Fruit fly (Drosophila melanogaster) whole organism, embryonic: ENCODE measurements around the gene CG31404.

Source experiments
- Bdp1 ChIP-seq: fragments of 200-800 bp; sonication (Bioruptor generic); optimal IDR thresholded peaks from 3 replicates; lab custom pipeline; 2016; ENCODE audit warnings: missing biosample characterization, missing genetic modification characterization
- CG10959 ChIP-seq: fragments of 200-800 bp; sonication (Bioruptor generic); IDR thresholded peaks from 2 replicates; pipeline ENCODE4 v1.3.6; 2022; ENCODE audit warnings: missing biosample characterization, missing genetic modification characterization
- CG10979 ChIP-seq: fragments of 200-800 bp; sonication (Bioruptor generic); optimal IDR thresholded peaks from 2 replicates; lab custom pipeline; 2018; ENCODE audit warnings: missing biosample characterization, mild to moderate bottlenecking, missing genetic modification characterization, moderate library complexity
- CG12155 ChIP-seq: fragments of 200-800 bp; sonication (Bioruptor generic); optimal IDR thresholded peaks from 3 replicates; lab custom pipeline; 2016; ENCODE audit warnings: missing biosample characterization, missing genetic modification characterization
- CG12659 ChIP-seq: fragments of 200-800 bp; sonication (Bioruptor generic); optimal IDR thresholded peaks from 3 replicates; lab custom pipeline; 2017; ENCODE audit warnings: mild to moderate bottlenecking, missing biosample characterization, missing genetic modification reagents, missing genetic modification characterization
- CG15011 ChIP-seq: fragments of 200-800 bp; sonication (Bioruptor generic); optimal IDR thresholded peaks from 3 replicates; lab custom pipeline; 2018; ENCODE audit warnings: missing biosample characterization, mild to moderate bottlenecking, missing genetic modification characterization
- CG15479 ChIP-seq: fragments of 200-800 bp; sonication (Bioruptor generic); optimal IDR thresholded peaks from 3 replicates; lab custom pipeline; 2019; ENCODE audit warnings: missing biosample characterization, mild to moderate bottlenecking, missing genetic modification characterization, moderate library complexity
- CG15514 ChIP-seq: fragments of 200-800 bp; sonication (Bioruptor generic); optimal IDR thresholded peaks from 3 replicates; lab custom pipeline; 2017; ENCODE audit warnings: missing biosample characterization, missing genetic modification characterization, mild to moderate bottlenecking, moderate library complexity, missing genetic modification reagents
- CG15696 ChIP-seq: fragments of 200-800 bp; sonication (Bioruptor generic); optimal IDR thresholded peaks from 2 replicates; lab custom pipeline; 2019; ENCODE audit warnings: missing biosample characterization, mild to moderate bottlenecking, missing genetic modification characterization, moderate library complexity
- CG2199 ChIP-seq: fragments of 200-800 bp; sonication (Bioruptor generic); IDR thresholded peaks from 3 replicates; pipeline ENCODE4 v1.3.6; 2022; ENCODE audit warnings: missing biosample characterization, missing genetic modification characterization
- CG2712 ChIP-seq: fragments of 200-800 bp; optimal IDR thresholded peaks from 3 replicates; lab custom pipeline; 2019; ENCODE audit warnings: missing biosample characterization, mild to moderate bottlenecking, missing genetic modification characterization, moderate library complexity
- CG30431 ChIP-seq: fragments of 200-800 bp; sonication (Bioruptor generic); optimal IDR thresholded peaks from 2 replicates; lab custom pipeline; 2017; ENCODE audit warnings: missing biosample characterization, missing genetic modification characterization
- CG31441 ChIP-seq: fragments of 200-800 bp; sonication (Bioruptor generic); IDR thresholded peaks from 2 replicates; pipeline ENCODE4 v1.3.6; 2022; ENCODE audit warnings: missing biosample characterization, missing genetic modification characterization
- CG43689 ChIP-seq: fragments of 200-800 bp; sonication (Bioruptor generic); IDR thresholded peaks from 2 replicates; pipeline ENCODE4 v1.3.6; 2022; ENCODE audit warnings: missing biosample characterization, missing genetic modification characterization
- CG4424 ChIP-seq: fragments of 200-800 bp; sonication (Bioruptor generic); optimal IDR thresholded peaks from 3 replicates; lab custom pipeline; 2016; ENCODE audit warnings: missing biosample characterization, missing genetic modification characterization
- CG6689 ChIP-seq: fragments of 200-800 bp; sonication (Bioruptor generic); IDR thresholded peaks from 2 replicates; pipeline ENCODE4 v1.3.6; 2022; ENCODE audit warnings: missing biosample characterization, missing genetic modification characterization
- CG6813 ChIP-seq: fragments of 200-800 bp; sonication (Bioruptor generic); optimal IDR thresholded peaks from 2 replicates; lab custom pipeline; 2017; ENCODE audit warnings: missing biosample characterization, missing genetic modification characterization, mild to moderate bottlenecking, moderate library complexity, missing genetic modification reagents
- CG7839 ChIP-seq: fragments of 200-800 bp; sonication (Bioruptor generic); optimal IDR thresholded peaks from 3 replicates; lab custom pipeline; 2018; ENCODE audit warnings: missing biosample characterization, mild to moderate bottlenecking, missing genetic modification characterization, moderate library complexity
- CG8281 ChIP-seq: fragments of 200-800 bp; sonication (Bioruptor generic); optimal IDR thresholded peaks from 2 replicates; lab custom pipeline; 2018; ENCODE audit warnings: missing biosample characterization, mild to moderate bottlenecking, missing genetic modification characterization, moderate library complexity
- CG8944 ChIP-seq: fragments of 200-800 bp; sonication (Bioruptor generic); optimal IDR thresholded peaks from 3 replicates; lab custom pipeline; 2016; ENCODE audit warnings: missing biosample characterization, missing genetic modification characterization
- CG9727 ChIP-seq: fragments of 200-800 bp; sonication (Bioruptor generic); optimal IDR thresholded peaks from 3 replicates; lab custom pipeline; 2017; ENCODE audit warnings: missing biosample characterization, mild to moderate bottlenecking, missing genetic modification characterization
- Chrac-16 ChIP-seq: fragments of 200-800 bp; sonication (Bioruptor generic); optimal IDR thresholded peaks from 3 replicates; lab custom pipeline; 2016; ENCODE audit warnings: missing biosample characterization, missing genetic modification characterization
- D ChIP-seq, 2 experiments: fragments of 200-800 bp in 1 of 2; fragments of >200 bp in 1 of 2; sonication (Bioruptor generic) in 1 of 2; optimal IDR thresholded peaks; 2 replicates in 1 of 2; 3 replicates in 1 of 2; lab custom pipeline; 2017; ENCODE audit warnings: mild to moderate bottlenecking in 1 of 2, missing biosample characterization in 1 of 2, missing genetic modification characterization in 1 of 2, missing genetic modification reagents in 1 of 2
- D19A ChIP-seq: fragments of 200-800 bp; optimal IDR thresholded peaks from 3 replicates; lab custom pipeline; 2019; ENCODE audit warnings: missing biosample characterization, mild to moderate bottlenecking, missing genetic modification characterization, moderate library complexity
- Dp ChIP-seq: fragments of 200-800 bp; sonication (Bioruptor generic); optimal IDR thresholded peaks from 2 replicates; lab custom pipeline; 2018; ENCODE audit warnings: missing biosample characterization, mild to moderate bottlenecking, missing genetic modification characterization, moderate library complexity
- Ets65A ChIP-seq: fragments of 200-800 bp; sonication (Bioruptor generic); peaks from one replicate; lab custom pipeline; 2016; ENCODE audit warnings: missing biosample characterization, missing genetic modification characterization
- Hey ChIP-seq: fragments of 200-800 bp; sonication (Bioruptor generic); optimal IDR thresholded peaks from 3 replicates; lab custom pipeline; 2018; ENCODE audit warnings: missing biosample characterization, mild to moderate bottlenecking, missing genetic modification characterization
- HmgD ChIP-seq: fragments of 200-800 bp; sonication (Bioruptor generic); optimal IDR thresholded peaks from 3 replicates; lab custom pipeline; 2016; ENCODE audit warnings: missing biosample characterization, missing genetic modification characterization
- HmgZ ChIP-seq: fragments of 200-800 bp; sonication (Bioruptor generic); optimal IDR thresholded peaks from 2 replicates; lab custom pipeline; 2018; ENCODE audit warnings: missing biosample characterization, mild to moderate bottlenecking, missing genetic modification characterization
- Hsf ChIP-seq: fragments of 200-800 bp; sonication (Bioruptor generic); optimal IDR thresholded peaks from 3 replicates; lab custom pipeline; 2016; ENCODE audit warnings: missing biosample characterization, missing genetic modification characterization
- Jarid2 ChIP-seq: fragments of 200-800 bp; sonication (Bioruptor generic); optimal IDR thresholded peaks from 3 replicates; lab custom pipeline; 2017; ENCODE audit warnings: mild to moderate bottlenecking, missing biosample characterization, missing genetic modification reagents, missing genetic modification characterization
- Kr ChIP-seq: fragments of 200-800 bp; sonication (Bioruptor generic); optimal IDR thresholded peaks from 2 replicates; lab custom pipeline; 2017; ENCODE audit warnings: missing biosample characterization, mild to moderate bottlenecking, missing genetic modification characterization
- Mad ChIP-seq: fragments of 200-800 bp; sonication (Bioruptor generic); optimal IDR thresholded peaks from 2 replicates; lab custom pipeline; 2016; ENCODE audit warnings: missing biosample characterization, missing genetic modification characterization
- Med ChIP-seq: fragments of 200-800 bp; sonication (Bioruptor generic); peaks from one replicate; lab custom pipeline; 2016; ENCODE audit warnings: missing biosample characterization, missing genetic modification characterization, mild to moderate bottlenecking, inconsistent platforms, moderate library complexity
- Nf-YA ChIP-seq: fragments of 200-800 bp; sonication (Bioruptor generic); IDR thresholded peaks from 2 replicates; pipeline ENCODE4 v1.3.6; 2022; ENCODE audit warnings: missing biosample characterization, missing genetic modification characterization
- Sry-δ ChIP-seq: fragments of 200-800 bp; sonication (Bioruptor generic); optimal IDR thresholded peaks from 2 replicates; lab custom pipeline; 2016; ENCODE audit warnings: missing biosample characterization, missing genetic modification characterization
- Xbp1 ChIP-seq: fragments of 200-800 bp; sonication (Bioruptor generic); optimal IDR thresholded peaks from 3 replicates; lab custom pipeline; 2016; ENCODE audit warnings: missing biosample characterization, mild to moderate bottlenecking, missing genetic modification characterization
- ara ChIP-seq: fragments of 200-800 bp; sonication (Bioruptor generic); IDR thresholded peaks from 2 replicates; pipeline ENCODE4 v1.3.6; 2022; ENCODE audit warnings: missing biosample characterization, missing genetic modification characterization
- crol ChIP-seq: fragments of 200-800 bp; sonication (Bioruptor generic); IDR thresholded peaks from 2 replicates; pipeline ENCODE4 v1.3.6; 2022; ENCODE audit warnings: missing biosample characterization, missing genetic modification characterization
- fd102C ChIP-seq: fragments of 200-800 bp; sonication (Bioruptor generic); optimal IDR thresholded peaks from 2 replicates; lab custom pipeline; 2018; ENCODE audit warnings: missing biosample characterization, mild to moderate bottlenecking, missing genetic modification characterization, moderate library complexity
- gcm ChIP-seq: fragments of 200-800 bp; sonication (Bioruptor generic); optimal IDR thresholded peaks from 2 replicates; lab custom pipeline; 2019; ENCODE audit warnings: missing biosample characterization, mild to moderate bottlenecking, missing genetic modification characterization, moderate library complexity
- knrl ChIP-seq: fragments of 200-800 bp; sonication (Bioruptor generic); IDR thresholded peaks from 3 replicates; pipeline ENCODE4 v1.3.6; 2022; ENCODE audit warnings: missing biosample characterization, missing genetic modification characterization; ENCODE audit not compliant: partially characterized antibody
- lab ChIP-seq: fragments of 200-800 bp; sonication (Bioruptor generic); optimal IDR thresholded peaks from 3 replicates; lab custom pipeline; 2017; ENCODE audit warnings: missing biosample characterization, missing genetic modification characterization, mild to moderate bottlenecking, moderate library complexity, missing genetic modification reagents
- lola ChIP-seq, 3 experiments: fragments of >200 bp in 2 of 3; fragments of 200-800 bp in 1 of 3; sonication (Bioruptor generic) in 1 of 3; optimal IDR thresholded peaks; 2 replicates each; lab custom pipeline; 2017 to 2019; ENCODE audit warnings: missing biosample characterization in 3 of 3, missing genetic modification characterization in 3 of 3, mild to moderate bottlenecking in 1 of 3, moderate library complexity in 1 of 3
- nom ChIP-seq: fragments of 200-800 bp; sonication (Bioruptor generic); optimal IDR thresholded peaks from 2 replicates; lab custom pipeline; 2017; ENCODE audit warnings: missing biosample characterization, missing genetic modification characterization, mild to moderate bottlenecking, moderate library complexity, missing genetic modification reagents
- ranshi ChIP-seq: fragments of 200-800 bp; sonication (Bioruptor generic); IDR thresholded peaks from 2 replicates; pipeline ENCODE4 v1.3.6; 2022; ENCODE audit warnings: missing biosample characterization, missing genetic modification characterization
- schlank ChIP-seq: fragments of 200-800 bp; sonication (Bioruptor generic); optimal IDR thresholded peaks from 2 replicates; lab custom pipeline; 2018; ENCODE audit warnings: missing biosample characterization, mild to moderate bottlenecking, missing genetic modification characterization
- slou ChIP-seq: fragments of 200-800 bp; sonication (Bioruptor generic); optimal IDR thresholded peaks from 3 replicates; lab custom pipeline; 2016; ENCODE audit warnings: missing biosample characterization, missing genetic modification characterization
- zf30C ChIP-seq: fragments of 200-800 bp; sonication (Bioruptor generic); optimal IDR thresholded peaks from 3 replicates; lab custom pipeline; 2018; ENCODE audit warnings: missing biosample characterization, mild to moderate bottlenecking, missing genetic modification characterization

Gene CG31404

dm6 chr3R:19339205-19339724 lies 36.6 kb downstream of the CG31404 start (continued):
- TF ChIP-seq CG15514 (GFP tag; lab: Kevin White, UChicago) (no peak), CG7839 (tag; lab: Kevin White, UChicago) (peak; percentile 26), HmgZ (tag; lab: Kevin White, UChicago) (no peak), schlank (tag; lab: Kevin White, UChicago) (no peak), lola (GFP tag; optimal IDR thresholded peaks at IDR 0.05; lab: Kevin White, UChicago) (peak in 1 of 3 experiments; percentile 73), CG30431 (peak; percentile 22), gcm (no peak), CG2199 (GFP tag; lab: Robert Waterston, UW) (no peak), Nf-YA (GFP tag; lab: Robert Waterston, UW) (no peak), Bdp1 (GFP tag; lab: Kevin White, UChicago) (no peak), CG8944 (GFP tag; lab: Kevin White, UChicago) (no peak), CG9727 (peak; percentile 78), nom (GFP tag; lab: Kevin White, UChicago) (no peak), CG15479 (GFP tag; lab: Kevin White, UChicago) (peak; percentile 96), Dp (GFP tag; lab: Kevin White, UChicago) (no peak), Sry-δ (GFP tag; lab: Kevin White, UChicago) (no peak), fd102C (GFP tag; lab: Kevin White, UChicago) (peak; percentile 99), Mad (GFP tag; lab: Kevin White, UChicago) (no peak), CG15696 (tag; lab: Kevin White, UChicago) (peak; percentile 91), CG10979 (peak; percentile 69), Jarid2 (GFP tag; lab: Kevin White, UChicago) (no peak), Med (GFP tag; lab: Kevin White, UChicago) (no peak), CG12155 (GFP tag; lab: Kevin White, UChicago) (peak; percentile 35), slou (no peak), CG4424 (GFP tag; lab: Kevin White, UChicago) (peak; percentile 36), CG15011 (GFP tag; lab: Kevin White, UChicago) (peak; percentile 5), crol (GFP tag; lab: Robert Waterston, UW) (no peak), ranshi (GFP tag; lab: Robert Waterston, UW) (no peak), zf30C (GFP tag; lab: Kevin White, UChicago) (peak; percentile 85), CG10959 (GFP tag; lab: Robert Waterston, UW) (0 out of 2 replicates have a peak, but pooled peaks have one; percentile 38), Ets65A (peak; percentile 90), Chrac-16 (GFP tag; lab: Kevin White, UChicago) (peak; percentile 46), CG31441 (GFP tag; lab: Robert Waterston, UW) (0 out of 2 replicates have a peak, but pooled peaks have one; percentile 17), Hey (tag; lab: Kevin White, UChicago) (no peak), D19A (no peak), ara (GFP tag; lab: Robert Waterston, UW) (peak; percentile 50; the same call in 1 of the 2 replicates), lab (GFP tag; lab: Kevin White, UChicago) (no peak), CG6689 (GFP tag; lab: Robert Waterston, UW) (peak; percentile 44; the same call in 1 of the 2 replicates), HmgD (GFP tag; lab: Kevin White, UChicago) (no peak), knrl (GFP tag; lab: Robert Waterston, UW) (no peak), CG12659 (no peak), CG2712 (tag; lab: Kevin White, UChicago) (peak; percentile 64), Kr (GFP tag; lab: Kevin White, UChicago) (peak; percentile 34), Xbp1 (GFP tag; lab: Kevin White, UChicago) (peak; percentile 13), Hsf (GFP tag; lab: Kevin White, UChicago) (peak; percentile 23), CG6813 (GFP tag; lab: Kevin White, UChicago) (peak; percentile 4), CG8281 (tag; lab: Kevin White, UChicago) (no peak), CG43689 (GFP tag; lab: Robert Waterston, UW) (no peak), D (optimal IDR thresholded peaks at IDR 0.05; lab: Kevin White, UChicago) (no peak), D (GFP tag; optimal IDR thresholded peaks at IDR 0.05; lab: Kevin White, UChicago) (peak; percentile 6)
